Fruit fly (Drosophila melanogaster) whole organism, adult: ENCODE measurements around the gene RpS10a.

Experiments
- CG12768 ChIP-seq: fragments of 200-800 bp; sonication (Bioruptor generic); optimal IDR thresholded peaks from 2 replicates; lab custom pipeline; 2017; ENCODE audit warnings: missing biosample characterization, missing genetic modification characterization, mild to moderate bottlenecking, moderate library complexity, missing genetic modification reagents
- CG7045 ChIP-seq: fragments of 200-800 bp; sonication (Bioruptor generic); optimal IDR thresholded peaks from 2 replicates; lab custom pipeline; 2017; ENCODE audit warnings: missing biosample characterization, mild to moderate bottlenecking, missing genetic modification characterization
- CG7101 ChIP-seq: fragments of 200-800 bp; sonication (Bioruptor generic); optimal IDR thresholded peaks from 2 replicates; lab custom pipeline; 2018; ENCODE audit warnings: missing biosample characterization, mild to moderate bottlenecking, missing genetic modification characterization, moderate library complexity
- Clk ChIP-seq: fragments of 200-800 bp; sonication (Bioruptor generic); optimal IDR thresholded peaks from 2 replicates; lab custom pipeline; 2017; ENCODE audit warnings: missing biosample characterization, missing genetic modification characterization
- Hr96 ChIP-seq: fragments of 200-800 bp; sonication (Bioruptor generic); optimal IDR thresholded peaks from 2 replicates; lab custom pipeline; 2016; ENCODE audit warnings: missing biosample characterization, missing genetic modification characterization
- Mnt ChIP-seq: fragments of 200-800 bp; sonication (Bioruptor generic); optimal IDR thresholded peaks from 2 replicates; lab custom pipeline; 2016; ENCODE audit warnings: missing biosample characterization, mild to moderate bottlenecking, missing genetic modification characterization
- cic ChIP-seq: fragments of 200-800 bp; sonication (Bioruptor generic); optimal IDR thresholded peaks from 2 replicates; lab custom pipeline; 2017; ENCODE audit warnings: missing biosample characterization, mild to moderate bottlenecking, missing genetic modification characterization, moderate library complexity
- cnc ChIP-seq, 2 experiments: fragments of >200 bp; optimal IDR thresholded peaks; 2 replicates each; lab custom pipeline; 2017
- kay ChIP-seq: fragments of 200-800 bp; sonication (Bioruptor generic); peaks from one replicate; lab custom pipeline; 2016; ENCODE audit warnings: missing biosample characterization, missing genetic modification characterization, borderline replicate concordance
- ovo ChIP-seq: fragments of 200-800 bp; sonication (Bioruptor generic); optimal IDR thresholded peaks from 2 replicates; lab custom pipeline; 2016; ENCODE audit warnings: missing biosample characterization, missing genetic modification characterization
- pad ChIP-seq: fragments of 200-800 bp; sonication (Bioruptor generic); optimal IDR thresholded peaks from 3 replicates; lab custom pipeline; 2017; ENCODE audit warnings: missing biosample characterization, missing genetic modification characterization, mild to moderate bottlenecking, moderate library complexity, missing genetic modification reagents
- toe ChIP-seq: fragments of 200-800 bp; sonication (Bioruptor generic); optimal IDR thresholded peaks from 2 replicates; lab custom pipeline; 2016; ENCODE audit warnings: missing biosample characterization, missing genetic modification characterization

- TF ChIP-seq kay, result no peak
- TF ChIP-seq CG7045, result no peak
- TF ChIP-seq CG7101 (tag; lab: Kevin White, UChicago), result no peak
- TF ChIP-seq CG12768 (GFP tag; lab: Kevin White, UChicago), result no peak
- TF ChIP-seq ovo (GFP tag; lab: Kevin White, UChicago), result no peak
- TF ChIP-seq toe, result no peak
- TF ChIP-seq cnc (optimal IDR thresholded peaks at IDR 0.05; lab: Kevin White, UChicago), result no peak
- no peak for TF ChIP-seq Hr96 (GFP tag; lab: Kevin White, UChicago)
- no peak for TF ChIP-seq pad
- TF ChIP-seq Clk (GFP tag; lab: Kevin White, UChicago), result no peak
- TF ChIP-seq Mnt (GFP tag; lab: Kevin White, UChicago), result peak; percentile 72
- TF ChIP-seq cic (GFP tag; lab: Kevin White, UChicago), result no peak
Observed at dm6 chr3R:27608000-27608399, 44.6 kb upstream of the RpS10a start.
